Worm (Caenorhabditis elegans) whole organism, young adult: ENCODE results near the gene ver-4.

Source experiments
- B0035.1 ChIP-seq: sonication (generic microtip); optimal IDR thresholded peaks from 2 replicates; lab custom pipeline; 2016; ENCODE audit warnings: missing genetic modification characterization, mild to moderate bottlenecking, missing compliant biosample characterization, missing genotype, missing genetic modification reagents
- F33H1.4 ChIP-seq: fragments of 200-800 bp; sonication (Bioruptor generic); IDR thresholded peaks from 2 replicates; pipeline ENCODE4 v1.3.6; 2022; ENCODE audit warnings: missing genetic modification reagents, missing genetic modification characterization, missing compliant biosample characterization
- F37B4.10 ChIP-seq: fragments of 200-800 bp; sonication (Bioruptor generic); IDR thresholded peaks from 2 replicates; pipeline ENCODE4 v1.3.6; 2022; ENCODE audit warnings: missing genetic modification characterization, missing compliant biosample characterization
- F52B5.7 ChIP-seq: sonication (generic microtip); optimal IDR thresholded peaks from 2 replicates; lab custom pipeline; 2016; ENCODE audit warnings: mild to moderate bottlenecking, missing genetic modification characterization, missing compliant biosample characterization
- F57A8.1 ChIP-seq: fragments of 200-800 bp; sonication (Bioruptor generic); optimal IDR thresholded peaks from 2 replicates; lab custom pipeline; 2018; ENCODE audit warnings: mild to moderate bottlenecking, missing genetic modification characterization, moderate library complexity, missing compliant biosample characterization
- T07F8.4 ChIP-seq: sonication (generic microtip); optimal IDR thresholded peaks from 2 replicates; lab custom pipeline; 2016; ENCODE audit warnings: mild to moderate bottlenecking, missing genetic modification characterization, moderate library complexity, missing compliant biosample characterization
- Y79H2A.3 ChIP-seq: fragments of 200-800 bp; sonication (Bioruptor generic); conservative IDR thresholded peaks from 2 replicates; pipeline ENCODE4 v1.3.6; 2022; ENCODE audit warnings: missing genetic modification reagents, missing genetic modification characterization, missing compliant biosample characterization
- Y95B8A.8 ChIP-seq: fragments of 200-800 bp; sonication (Bioruptor generic); IDR thresholded peaks from 2 replicates; pipeline ENCODE4 v1.3.6; 2022; ENCODE audit warnings: missing genetic modification reagents, missing genetic modification characterization, missing compliant biosample characterization
- atf-7 ChIP-seq: sonication (generic microtip); optimal IDR thresholded peaks from 2 replicates; lab custom pipeline; 2017; ENCODE audit warnings: mild to moderate bottlenecking, missing genetic modification characterization, missing compliant biosample characterization
- athp-1 ChIP-seq: sonication (generic microtip); optimal IDR thresholded peaks from 2 replicates; lab custom pipeline; 2017; ENCODE audit warnings: mild to moderate bottlenecking, missing genetic modification characterization, missing compliant biosample characterization
- bed-2 ChIP-seq: fragments of 200-800 bp; sonication (Bioruptor generic); IDR thresholded peaks from 2 replicates; pipeline ENCODE4 v1.3.6; 2022; ENCODE audit warnings: missing genetic modification reagents, missing genetic modification characterization, missing compliant biosample characterization
- cebp-2 ChIP-seq: fragments of 200-800 bp; sonication (Bioruptor generic); IDR thresholded peaks from 2 replicates; pipeline ENCODE4 v1.3.6; 2022; ENCODE audit warnings: missing genetic modification characterization, missing compliant biosample characterization
- ceh-100 ChIP-seq: fragments of 200-800 bp; sonication (Bioruptor generic); IDR thresholded peaks from 2 replicates; pipeline ENCODE4 v1.3.6; 2022; ENCODE audit warnings: missing genetic modification reagents, missing genetic modification characterization, missing compliant biosample characterization
- ceh-58 ChIP-seq: fragments of 200-800 bp; sonication (Bioruptor generic); IDR thresholded peaks from 2 replicates; pipeline ENCODE4 v1.3.6; 2022; ENCODE audit warnings: missing genetic modification characterization, missing compliant biosample characterization
- ceh-79 ChIP-seq: sonication (generic microtip); optimal IDR thresholded peaks from 2 replicates; lab custom pipeline; 2017; ENCODE audit warnings: mild to moderate bottlenecking, missing genetic modification characterization, missing compliant biosample characterization
- dox-1 ChIP-seq: fragments of 200-800 bp; sonication (Bioruptor generic); IDR thresholded peaks from 2 replicates; pipeline ENCODE4 v1.3.6; 2022; ENCODE audit warnings: missing genetic modification reagents, missing genetic modification characterization, missing compliant biosample characterization
- egl-44 ChIP-seq: fragments of 200-800 bp; sonication (Bioruptor generic); IDR thresholded peaks from 2 replicates; pipeline ENCODE4 v1.3.6; 2022; ENCODE audit warnings: missing genetic modification reagents, missing genetic modification characterization, missing compliant biosample characterization
- egrh-3 ChIP-seq: fragments of 200-800 bp; sonication (Bioruptor generic); IDR thresholded peaks from 2 replicates; pipeline ENCODE4 v1.3.6; 2022; ENCODE audit warnings: missing genetic modification reagents, missing genetic modification characterization, missing compliant biosample characterization
- fkh-3 ChIP-seq: sonication (generic microtip); optimal IDR thresholded peaks from 2 replicates; lab custom pipeline; 2016; ENCODE audit warnings: mild to moderate bottlenecking, missing genetic modification characterization, missing compliant biosample characterization
- hmg-20 ChIP-seq: fragments of 200-800 bp; sonication (Bioruptor generic); IDR thresholded peaks from 2 replicates; pipeline ENCODE4 v1.3.6; 2022; ENCODE audit warnings: missing genetic modification reagents, missing genetic modification characterization, missing compliant biosample characterization
- let-607 ChIP-seq, 2 experiments: fragments of 200-800 bp in 1 of 2; sonication (Bioruptor generic) in 1 of 2; sonication (generic microtip) in 1 of 2; optimal IDR thresholded peaks; 2 replicates each; lab custom pipeline; 2016 to 2018; ENCODE audit warnings: mild to moderate bottlenecking in 2 of 2, missing compliant biosample characterization in 2 of 2, missing genetic modification characterization in 2 of 2, moderate library complexity in 2 of 2, missing genotype in 1 of 2
- lin-35 ChIP-seq, 3 experiments: fragments of 150-350 bp in 2 of 3; sonication (generic microtip) in 1 of 3; optimal IDR thresholded peaks; 2 replicates each; lab custom pipeline; 2014 to 2018; ENCODE audit warnings: missing biosample characterization in 3 of 3, missing genetic modification characterization in 3 of 3, missing genetic modification reagents in 3 of 3
- lin-40 ChIP-seq: sonication (generic microtip); optimal IDR thresholded peaks from 2 replicates; lab custom pipeline; 2016; ENCODE audit warnings: missing genetic modification characterization, mild to moderate bottlenecking, missing compliant biosample characterization, missing genotype, missing genetic modification reagents
- madf-3 ChIP-seq: fragments of 200-800 bp; sonication (Bioruptor generic); IDR thresholded peaks from 2 replicates; pipeline ENCODE4 v1.3.6; 2022; ENCODE audit warnings: missing genetic modification reagents, missing genetic modification characterization, missing compliant biosample characterization
- mxl-1 ChIP-seq: sonication (generic microtip); optimal IDR thresholded peaks from 2 replicates; lab custom pipeline; 2016; ENCODE audit warnings: missing genetic modification characterization, missing compliant biosample characterization
- nfya-1 ChIP-seq: sonication (generic microtip); optimal IDR thresholded peaks from 2 replicates; lab custom pipeline; 2017; ENCODE audit warnings: antibody characterized with exemption, missing compliant biosample characterization, missing genetic modification characterization, borderline replicate concordance; ENCODE audit not compliant: insufficient read depth
- nhr-27 ChIP-seq: fragments of 200-800 bp; sonication (Bioruptor generic); optimal IDR thresholded peaks from 2 replicates; lab custom pipeline; 2018; ENCODE audit warnings: mild to moderate bottlenecking, missing genetic modification characterization, moderate library complexity, missing compliant biosample characterization
- rec-8 ChIP-seq, 2 experiments: sonication (generic microtip); optimal IDR thresholded peaks; 2 replicates each; lab custom pipeline; 2016; ENCODE audit warnings: mild to moderate bottlenecking in 2 of 2, missing genetic modification characterization in 2 of 2, missing genetic modification reagents in 2 of 2, missing genotype in 2 of 2, missing biosample characterization in 1 of 2, missing compliant biosample characterization in 1 of 2, moderate library complexity in 1 of 2
- sea-2 ChIP-seq: fragments of 200-800 bp; sonication (Bioruptor generic); IDR thresholded peaks from 2 replicates; pipeline ENCODE4 v1.3.6; 2022; ENCODE audit warnings: missing genetic modification characterization, missing compliant biosample characterization
- snpc-1.1 ChIP-seq: sonication (generic microtip); optimal IDR thresholded peaks from 2 replicates; lab custom pipeline; 2017; ENCODE audit warnings: missing genetic modification characterization, mild to moderate bottlenecking, missing compliant biosample characterization, antibody characterized with exemption, moderate library complexity, missing genotype, missing genetic modification reagents; ENCODE audit not compliant: insufficient read depth
- snpc-4 ChIP-seq, 5 experiments: fragments of 150-350 bp in 1 of 5; sonication (generic microtip) in 4 of 5; optimal IDR thresholded peaks; 2 replicates each; lab custom pipeline; 2014 to 2018; ENCODE audit warnings: missing genetic modification characterization in 5 of 5, missing biosample characterization in 3 of 5, antibody characterized with exemption in 2 of 5, mild to moderate bottlenecking in 2 of 5, missing compliant biosample characterization in 2 of 5, missing genotype in 2 of 5, moderate library complexity in 2 of 5, missing genetic modification reagents in 1 of 5
- sptf-2 ChIP-seq: fragments of 200-800 bp; sonication (Bioruptor generic); optimal IDR thresholded peaks from 2 replicates; lab custom pipeline; 2018; ENCODE audit warnings: mild to moderate bottlenecking, missing genetic modification characterization, missing compliant biosample characterization
- tbx-9 ChIP-seq: sonication (generic microtip); optimal IDR thresholded peaks from 2 replicates; lab custom pipeline; 2016; ENCODE audit warnings: borderline replicate concordance, missing genetic modification characterization, inconsistent platforms, missing compliant biosample characterization
- tlf-1 ChIP-seq: fragments of 200-800 bp; sonication (Bioruptor generic); optimal IDR thresholded peaks from 2 replicates; lab custom pipeline; 2018; ENCODE audit warnings: mild to moderate bottlenecking, missing genetic modification characterization, missing compliant biosample characterization
- unc-130 ChIP-seq: sonication (generic microtip); optimal IDR thresholded peaks from 2 replicates; lab custom pipeline; 2016; ENCODE audit warnings: missing genetic modification reagents, missing genetic modification characterization, missing compliant biosample characterization
- unc-62 ChIP-seq: fragments of 150-350 bp; optimal IDR thresholded peaks from 2 replicates; lab custom pipeline; 2014; ENCODE audit warnings: missing biosample characterization, missing genetic modification reagents, missing genetic modification characterization
- zfh-2 ChIP-seq: fragments of 200-800 bp; sonication (Bioruptor generic); conservative IDR thresholded peaks from 2 replicates; pipeline ENCODE4 v1.3.6; 2022; ENCODE audit warnings: missing genetic modification reagents, missing genetic modification characterization, missing compliant biosample characterization
- zim-3 ChIP-seq: sonication (generic microtip); optimal IDR thresholded peaks from 2 replicates; lab custom pipeline; 2017; ENCODE audit warnings: mild to moderate bottlenecking, missing genetic modification characterization, moderate library complexity, missing compliant biosample characterization

The ver-4 gene

DNA sequence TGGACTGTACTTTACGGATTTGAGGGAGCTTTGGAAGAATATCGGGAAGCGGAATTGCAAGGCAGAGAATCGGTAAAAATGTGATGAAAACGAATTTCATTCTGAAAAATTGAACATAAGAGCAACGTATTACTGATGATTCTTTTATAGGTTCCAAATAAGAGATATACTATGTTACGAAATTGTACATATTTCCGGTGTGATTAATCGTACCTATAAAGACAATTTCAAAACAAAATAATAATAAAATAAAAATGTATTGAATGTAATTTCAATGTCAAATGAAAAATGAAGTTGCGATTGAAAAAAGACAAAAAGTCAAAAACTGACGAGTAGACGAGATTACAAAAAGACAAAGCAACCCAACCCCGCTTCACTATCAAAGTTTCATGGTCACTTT lies 26.8 kb downstream of the ver-4 start, which contains the start of gene ttr-31:
TSS of gene ttr-31 (minus strand) at position 101 of the 400 bp plus-strand sequence.
- TF ChIP-seq Y79H2A.3 (GFP tag; lab: Robert Waterston, UW) = no peak
- TF ChIP-seq lin-40 (tag; lab: Kevin White, UChicago) = no peak
- no peak for TF ChIP-seq lin-35 (GFP tag; optimal IDR thresholded peaks at IDR 0.05; lab: Kevin White, UChicago)
- TF ChIP-seq F52B5.7 (tag; lab: Kevin White, UChicago) = no peak
- TF ChIP-seq sptf-2 = no peak
- no peak for TF ChIP-seq cebp-2 (GFP tag; lab: Robert Waterston, UW)
- TF ChIP-seq hmg-20 = no peak
- TF ChIP-seq Y95B8A.8 = no peak
- no peak for TF ChIP-seq egl-44 (GFP tag; lab: Robert Waterston, UW)
- no peak for TF ChIP-seq athp-1 (tag; lab: Kevin White, UChicago)

- no peak for TF ChIP-seq bed-2 (GFP tag; lab: Robert Waterston, UW)
- TF ChIP-seq egrh-3 (GFP tag; lab: Robert Waterston, UW) = no peak
- TF ChIP-seq ceh-79 (tag; lab: Kevin White, UChicago) = no peak
- no peak for TF ChIP-seq unc-62 (GFP tag; lab: Kevin White, UChicago)
- TF ChIP-seq madf-3 = no peak
- TF ChIP-seq egl-44 (GFP tag; lab: Robert Waterston, UW) = no peak
- no peak for TF ChIP-seq nfya-1 (tag; lab: Kevin White, UChicago)
- no peak for TF ChIP-seq nhr-27
- no peak for TF ChIP-seq sptf-2
- TF ChIP-seq tbx-9 (tag; lab: Kevin White, UChicago) = no peak
- no peak for TF ChIP-seq T07F8.4 (tag; lab: Kevin White, UChicago)
- no peak for TF ChIP-seq tlf-1 (GFP tag; lab: Kevin White, UChicago)
- no peak for TF ChIP-seq sea-2
- TF ChIP-seq F33H1.4 (GFP tag; lab: Robert Waterston, UW) = no peak
- no peak for TF ChIP-seq F37B4.10
- TF ChIP-seq athp-1 (tag; lab: Kevin White, UChicago) = no peak
- TF ChIP-seq let-607 (tag; optimal IDR thresholded peaks at IDR 0.05; lab: Kevin White, UChicago) = no peak
- TF ChIP-seq snpc-1.1 (tag; lab: Kevin White, UChicago) = no peak
- no peak for TF ChIP-seq ceh-100 (GFP tag; lab: Robert Waterston, UW)
Observed at ce11 chrX:11010565-11010964, 28.4 kb downstream of the ver-4 start, which contains the start of gene F58A3.4. Gene F58A3.4 (minus strand): TSS chrX:11010665.

DNA sequence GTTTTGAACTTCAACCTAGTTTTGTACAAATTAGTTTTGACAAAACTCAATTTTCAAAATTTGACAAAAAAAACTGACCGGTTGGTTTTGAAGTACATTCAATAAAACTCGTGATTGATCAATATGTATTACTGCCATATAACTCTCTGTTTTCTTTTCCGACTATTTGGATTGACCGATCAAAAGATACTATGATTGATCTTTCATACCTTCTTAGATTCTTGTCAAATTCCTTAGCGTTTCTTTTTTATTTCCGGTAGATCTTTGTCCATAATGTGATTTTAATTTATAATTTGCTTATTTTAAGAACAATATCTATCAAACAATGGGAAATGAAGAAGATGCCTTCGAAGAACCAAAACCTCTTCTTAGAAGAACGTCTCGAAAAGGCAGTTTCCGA lies 30.2 kb downstream of the ver-4 start, which contains the start of gene F58A3.3:
TSS of gene F58A3.3 (plus strand) at position 301 of the 400 bp plus-strand sequence.
- no peak for TF ChIP-seq snpc-4 (GFP tag; optimal IDR thresholded peaks at IDR 0.05; lab: Kevin White, UChicago)
- no peak for TF ChIP-seq snpc-4 (tag; optimal IDR thresholded peaks at IDR 0.05; lab: Kevin White, UChicago)
- TF ChIP-seq rec-8 (tag; optimal IDR thresholded peaks at IDR 0.05; lab: Kevin White, UChicago) = no peak
- TF ChIP-seq unc-130 (GFP tag; lab: Kevin White, UChicago) = no peak
- TF ChIP-seq B0035.1 (tag; lab: Kevin White, UChicago) = no peak
- no peak for TF ChIP-seq egl-44 (GFP tag; lab: Robert Waterston, UW)
- no peak for TF ChIP-seq F57A8.1 (GFP tag; lab: Kevin White, UChicago)
- no peak for TF ChIP-seq fkh-3 (tag; lab: Kevin White, UChicago)
- TF ChIP-seq hmg-20 = no peak
- TF ChIP-seq atf-7 (tag; lab: Kevin White, UChicago) = no peak
- TF ChIP-seq zfh-2 = no peak
- TF ChIP-seq zim-3 (tag; lab: Kevin White, UChicago) = no peak
- TF ChIP-seq lin-40 (tag; lab: Kevin White, UChicago) = no peak
- TF ChIP-seq mxl-1 (tag; lab: Kevin White, UChicago) = no peak
- no peak for TF ChIP-seq dox-1 (GFP tag; lab: Robert Waterston, UW)
- no peak for TF ChIP-seq ceh-58 (GFP tag; lab: Robert Waterston, UW)
- TF ChIP-seq, all 124 proteins: peak for 0
